Worm (Caenorhabditis elegans) whole organism, L1 larva: ENCODE results near the gene R166.2.

ENCODE experiments used
- C04F5.9 ChIP-seq: sonication (generic microtip); optimal IDR thresholded peaks from 2 replicates; lab custom pipeline; 2016; ENCODE audit warnings: missing genetic modification characterization, missing compliant biosample characterization
- ceh-63 ChIP-seq: fragments of 200-800 bp; sonication (Bioruptor generic); optimal IDR thresholded peaks from 2 replicates; lab custom pipeline; 2018; ENCODE audit warnings: mild to moderate bottlenecking, missing genetic modification characterization, missing compliant biosample characterization
- dsc-1 ChIP-seq: sonication (generic microtip); optimal IDR thresholded peaks from 2 replicates; lab custom pipeline; 2016; ENCODE audit warnings: mild to moderate bottlenecking, missing genetic modification characterization, missing compliant biosample characterization
- efl-1 ChIP-seq, 4 experiments: fragments of 150-350 bp; optimal IDR thresholded peaks in 3 of 4; peaks in 1 of 4; 1 replicate in 1 of 4; 2 replicates in 3 of 4; lab custom pipeline; 2014; ENCODE audit warnings: missing biosample characterization in 2 of 4, missing genetic modification characterization in 2 of 4, missing genetic modification reagents in 2 of 4
- efl-3 ChIP-seq: fragments of 200-800 bp; sonication (Bioruptor generic); optimal IDR thresholded peaks from 2 replicates; lab custom pipeline; 2018; ENCODE audit warnings: mild to moderate bottlenecking, missing genetic modification characterization, missing compliant biosample characterization
- elt-2 ChIP-seq: sonication (generic microtip); optimal IDR thresholded peaks from 2 replicates; lab custom pipeline; 2016; ENCODE audit warnings: missing genetic modification characterization, mild to moderate bottlenecking, inconsistent platforms, missing compliant biosample characterization, missing genetic modification reagents
- fkh-4 ChIP-seq: sonication (generic microtip); optimal IDR thresholded peaks from 2 replicates; lab custom pipeline; 2016; ENCODE audit warnings: missing compliant biosample characterization, missing genetic modification characterization, borderline replicate concordance
- grh-1 ChIP-seq: fragments of 200-800 bp; sonication (Bioruptor generic); IDR thresholded peaks from 2 replicates; pipeline ENCODE4 v1.3.6; 2022; ENCODE audit warnings: missing genetic modification reagents, missing genetic modification characterization, missing compliant biosample characterization
- irx-1 ChIP-seq: sonication (generic microtip); optimal IDR thresholded peaks from 2 replicates; lab custom pipeline; 2016; ENCODE audit warnings: missing genetic modification characterization, missing compliant biosample characterization
- lir-3 ChIP-seq: sonication (generic microtip); optimal IDR thresholded peaks from 2 replicates; lab custom pipeline; 2016; ENCODE audit warnings: mild to moderate bottlenecking, missing genetic modification characterization, moderate library complexity, missing compliant biosample characterization; ENCODE audit not compliant: poor library complexity
- mab-9 ChIP-seq: fragments of 200-800 bp; sonication (Bioruptor generic); IDR thresholded peaks from 2 replicates; pipeline ENCODE4 v1.3.6; 2022; ENCODE audit warnings: missing genetic modification reagents, missing genetic modification characterization, missing compliant biosample characterization
- nhr-19 ChIP-seq: fragments of 200-800 bp; sonication (Bioruptor generic); conservative IDR thresholded peaks from 2 replicates; pipeline ENCODE4 v1.3.6; 2022; ENCODE audit warnings: missing genetic modification characterization, missing compliant biosample characterization
- nhr-90 ChIP-seq: sonication (generic microtip); optimal IDR thresholded peaks from 2 replicates; lab custom pipeline; 2016; ENCODE audit warnings: mild to moderate bottlenecking, missing genetic modification characterization, missing compliant biosample characterization; ENCODE audit not compliant: poor library complexity
- pax-3 ChIP-seq: fragments of 200-800 bp; sonication (Bioruptor generic); optimal IDR thresholded peaks from 2 replicates; lab custom pipeline; 2018; ENCODE audit warnings: mild to moderate bottlenecking, missing genetic modification characterization, moderate library complexity, missing compliant biosample characterization
- skn-1 ChIP-seq: fragments of 150-350 bp; optimal IDR thresholded peaks from 2 replicates; lab custom pipeline; 2014; ENCODE audit warnings: missing biosample characterization, missing genetic modification characterization
- sup-37 ChIP-seq: fragments of 200-800 bp; sonication (Bioruptor generic); optimal IDR thresholded peaks from 2 replicates; lab custom pipeline; 2018; ENCODE audit warnings: mild to moderate bottlenecking, missing genetic modification characterization, missing compliant biosample characterization
- unc-130 ChIP-seq: fragments of 150-350 bp; optimal IDR thresholded peaks from 2 replicates; lab custom pipeline; 2017; ENCODE audit warnings: missing biosample characterization, missing genetic modification characterization, inconsistent platforms
- unc-86 ChIP-seq: sonication (generic microtip); optimal IDR thresholded peaks from 2 replicates; lab custom pipeline; 2016; ENCODE audit warnings: missing genetic modification characterization, missing compliant biosample characterization
- xbp-1 ChIP-seq: sonication (generic microtip); optimal IDR thresholded peaks from 2 replicates; lab custom pipeline; 2016; ENCODE audit warnings: missing genetic modification characterization, missing compliant biosample characterization
- zip-4 ChIP-seq: fragments of 200-800 bp; sonication (Bioruptor generic); optimal IDR thresholded peaks from 2 replicates; lab custom pipeline; 2018; ENCODE audit warnings: mild to moderate bottlenecking, missing genetic modification characterization, moderate library complexity, missing compliant biosample characterization

Gene R166.2

ce11 chrII:10490329-10490728 lies 47.1 kb downstream of the R166.2 start, which contains the start of gene clec-61:
clec-61 (minus strand) TSS chrII:10490537.
- TF ChIP-seq elt-2 (tag; lab: Kevin White, UChicago) = peak; percentile 13
- no peak for TF ChIP-seq mab-9 (GFP tag; lab: Robert Waterston, UW)

- TF ChIP-seq pax-3 (tag; lab: Kevin White, UChicago) (no peak), unc-130 (no peak), grh-1 (no peak), ceh-63 (no peak), mab-9 (GFP tag; lab: Robert Waterston, UW) (no peak), irx-1 (tag; lab: Kevin White, UChicago) (no peak), xbp-1 (tag; lab: Kevin White, UChicago) (no peak), C04F5.9 (no peak), nhr-90 (tag; lab: Kevin White, UChicago) (no peak), sup-37 (GFP tag; lab: Kevin White, UChicago) (no peak), zip-4 (GFP tag; lab: Kevin White, UChicago) (no peak), lir-3 (tag; lab: Kevin White, UChicago) (no peak), nhr-19 (GFP tag; lab: Robert Waterston, UW) (no peak), dsc-1 (tag; lab: Kevin White, UChicago) (no peak)
- TF ChIP-seq, all 84 proteins: peak for 0
Measured at ce11 chrII:10486738-10487137, 50.7 kb downstream of the R166.2 start, which contains the start of gene ZK666.15. ZK666.15 (plus strand) TSS chrII:10487038.

DNA sequence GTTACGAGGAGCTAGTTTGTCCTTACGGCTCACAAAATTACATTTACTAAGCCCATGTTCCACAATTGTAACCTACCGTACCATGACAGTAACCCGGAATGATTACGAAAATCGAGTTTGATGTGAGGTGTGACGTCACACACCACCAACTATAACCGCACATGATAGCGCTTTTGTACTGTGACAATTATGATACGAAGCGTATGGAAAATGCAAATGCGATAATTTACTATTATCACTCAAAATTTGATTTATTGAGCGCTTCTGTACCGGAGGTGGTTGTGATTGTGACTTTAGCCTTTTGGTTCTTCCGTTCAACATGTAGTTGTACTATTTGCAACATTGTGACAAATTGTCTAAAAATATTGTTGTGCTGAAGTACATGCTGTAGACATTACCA lies 51.8 kb downstream of the R166.2 start:
- TF ChIP-seq skn-1 (tag; lab: Kevin White, UChicago) = no peak
- TF ChIP-seq elt-2 (tag; lab: Kevin White, UChicago) = peak; percentile 46
- TF ChIP-seq efl-3 (GFP tag; lab: Kevin White, UChicago) = no peak
- no peak for TF ChIP-seq fkh-4 (tag; lab: Kevin White, UChicago)
- no peak for TF ChIP-seq unc-86 (tag; lab: Kevin White, UChicago)
- TF ChIP-seq efl-1 (optimal IDR thresholded peaks at IDR 0.05; lab: Kevin White, UChicago) = no peak
- TF ChIP-seq efl-1 (GFP tag; optimal IDR thresholded peaks at IDR 0.05 in 1 of 2; lab: Kevin White, UChicago) = peak in 1 of 2 experiments; percentile 86
